Worm (Caenorhabditis elegans) whole organism, L1 larva: Measurements from ENCODE around the gene F35G2.3.
A peak's percentile ranks its signal among the peaks of the same experiment; 100 is the strongest.

Source experiments
- C04F5.9 ChIP-seq: sonication (generic microtip); optimal IDR thresholded peaks from 2 replicates; lab custom pipeline; 2016; ENCODE audit warnings: missing genetic modification characterization, missing compliant biosample characterization
- C34B4.2 ChIP-seq: sonication (generic microtip); optimal IDR thresholded peaks from 2 replicates; lab custom pipeline; 2017; ENCODE audit warnings: mild to moderate bottlenecking, missing genetic modification characterization, missing compliant biosample characterization
- F16B12.6 ChIP-seq: fragments of 150-350 bp; optimal IDR thresholded peaks from 2 replicates; lab custom pipeline; 2014; ENCODE audit warnings: missing biosample characterization, missing genetic modification characterization
- aha-1 ChIP-seq: fragments of 150-350 bp; optimal IDR thresholded peaks from 2 replicates; lab custom pipeline; 2014; ENCODE audit warnings: missing biosample characterization, missing genetic modification characterization
- aly-2 ChIP-seq: fragments of 150-350 bp; optimal IDR thresholded peaks from 2 replicates; lab custom pipeline; 2014; ENCODE audit warnings: missing biosample characterization, missing genetic modification characterization
- ama-1 ChIP-seq: fragments of 150-350 bp; optimal IDR thresholded peaks from 2 replicates; lab custom pipeline; 2014
- blmp-1 ChIP-seq: fragments of 150-350 bp; optimal IDR thresholded peaks from 2 replicates; lab custom pipeline; 2014; ENCODE audit warnings: missing biosample characterization, missing genetic modification characterization
- ceh-63 ChIP-seq: fragments of 200-800 bp; sonication (Bioruptor generic); optimal IDR thresholded peaks from 2 replicates; lab custom pipeline; 2018; ENCODE audit warnings: mild to moderate bottlenecking, missing genetic modification characterization, missing compliant biosample characterization
- ceh-82 ChIP-seq, 3 experiments: fragments of 150-350 bp in 1 of 3; sonication (generic microtip) in 2 of 3; optimal IDR thresholded peaks; 2 replicates each; lab custom pipeline; 2014 to 2017; ENCODE audit warnings: missing biosample characterization in 3 of 3, missing genetic modification characterization in 3 of 3
- ceh-90 ChIP-seq: sonication (generic microtip); optimal IDR thresholded peaks from 2 replicates; lab custom pipeline; 2016; ENCODE audit warnings: missing genetic modification characterization, missing compliant biosample characterization
- ces-1 ChIP-seq: fragments of 150-350 bp; optimal IDR thresholded peaks from 2 replicates; lab custom pipeline; 2014; ENCODE audit warnings: missing biosample characterization, missing genetic modification reagents, missing genetic modification characterization
- dpl-1 ChIP-seq, 3 experiments: fragments of 150-350 bp in 2 of 3; sonication (generic microtip) in 1 of 3; optimal IDR thresholded peaks; 2 replicates each; lab custom pipeline; 2014 to 2017; ENCODE audit warnings: missing biosample characterization in 3 of 3, missing genetic modification characterization in 3 of 3, missing genetic modification reagents in 3 of 3
- dsc-1 ChIP-seq: sonication (generic microtip); optimal IDR thresholded peaks from 2 replicates; lab custom pipeline; 2016; ENCODE audit warnings: mild to moderate bottlenecking, missing genetic modification characterization, missing compliant biosample characterization
- efl-1 ChIP-seq, 4 experiments: fragments of 150-350 bp; optimal IDR thresholded peaks in 3 of 4; peaks in 1 of 4; 1 replicate in 1 of 4; 2 replicates in 3 of 4; lab custom pipeline; 2014; ENCODE audit warnings: missing biosample characterization in 2 of 4, missing genetic modification characterization in 2 of 4, missing genetic modification reagents in 2 of 4
- elt-3 ChIP-seq, 6 experiments: fragments of 150-350 bp in 1 of 6; sonication (generic microtip); optimal IDR thresholded peaks; 2 replicates each; lab custom pipeline; 2017 to 2018; ENCODE audit warnings: missing biosample characterization in 6 of 6, missing genetic modification characterization in 6 of 6, inconsistent platforms in 1 of 6
- fkh-8 ChIP-seq: sonication (generic microtip); optimal IDR thresholded peaks from 2 replicates; lab custom pipeline; 2016; ENCODE audit warnings: mild to moderate bottlenecking, missing genetic modification characterization, missing compliant biosample characterization
- grh-1 ChIP-seq: fragments of 200-800 bp; sonication (Bioruptor generic); IDR thresholded peaks from 2 replicates; pipeline ENCODE4 v1.3.6; 2022; ENCODE audit warnings: missing genetic modification reagents, missing genetic modification characterization, missing compliant biosample characterization
- hpl-2 ChIP-seq: fragments of 150-350 bp; optimal IDR thresholded peaks from 2 replicates; lab custom pipeline; 2014; ENCODE audit warnings: missing biosample characterization, missing genetic modification reagents, missing genetic modification characterization
- irx-1 ChIP-seq: sonication (generic microtip); optimal IDR thresholded peaks from 2 replicates; lab custom pipeline; 2016; ENCODE audit warnings: missing genetic modification characterization, missing compliant biosample characterization
- isw-1 ChIP-seq: fragments of 200-800 bp; sonication (Bioruptor generic); IDR thresholded peaks from 2 replicates; pipeline ENCODE4 v1.3.6; 2022; ENCODE audit warnings: missing genetic modification characterization, missing compliant biosample characterization
- jun-1 ChIP-seq: fragments of 150-350 bp; optimal IDR thresholded peaks from 2 replicates; lab custom pipeline; 2014; ENCODE audit warnings: missing biosample characterization, missing genetic modification reagents, missing genetic modification characterization
- lin-13 ChIP-seq: fragments of 150-350 bp; optimal IDR thresholded peaks from 2 replicates; lab custom pipeline; 2014; ENCODE audit warnings: missing biosample characterization, missing genetic modification reagents, missing genetic modification characterization
- lin-14 ChIP-seq: fragments of 200-800 bp; sonication (Bioruptor generic); optimal IDR thresholded peaks from 2 replicates; lab custom pipeline; 2018; ENCODE audit warnings: mild to moderate bottlenecking, missing genetic modification characterization, moderate library complexity, missing compliant biosample characterization
- lin-15B ChIP-seq: fragments of 150-350 bp; sonication (generic microtip); optimal IDR thresholded peaks from 3 replicates; lab custom pipeline; 2014; ENCODE audit warnings: missing biosample characterization, missing genetic modification characterization
- lin-35 ChIP-seq, 2 experiments: fragments of 150-350 bp; optimal IDR thresholded peaks; 2 replicates each; lab custom pipeline; 2014; ENCODE audit warnings: missing biosample characterization in 2 of 2, missing genetic modification characterization in 2 of 2, missing genetic modification reagents in 2 of 2
- lin-39 ChIP-seq: fragments of 150-350 bp; optimal IDR thresholded peaks from 2 replicates; lab custom pipeline; 2014; ENCODE audit warnings: missing biosample characterization, missing genetic modification reagents, missing genetic modification characterization
- lir-3 ChIP-seq: sonication (generic microtip); optimal IDR thresholded peaks from 2 replicates; lab custom pipeline; 2016; ENCODE audit warnings: mild to moderate bottlenecking, missing genetic modification characterization, moderate library complexity, missing compliant biosample characterization; ENCODE audit not compliant: poor library complexity
- lsy-2 ChIP-seq, 2 experiments: fragments of 150-350 bp; optimal IDR thresholded peaks; 2 replicates each; lab custom pipeline; 2014; ENCODE audit warnings: missing biosample characterization in 2 of 2, missing genetic modification characterization in 2 of 2
- mdl-1 ChIP-seq, 2 experiments: fragments of 150-350 bp; optimal IDR thresholded peaks; 2 replicates each; lab custom pipeline; 2014 to 2017; ENCODE audit warnings: missing biosample characterization in 2 of 2, missing genetic modification characterization in 2 of 2, inconsistent platforms in 1 of 2
- mep-1 ChIP-seq: fragments of 150-350 bp; optimal IDR thresholded peaks from 2 replicates; lab custom pipeline; 2014; ENCODE audit warnings: missing biosample characterization, missing genetic modification characterization
- nhr-11 ChIP-seq: fragments of 150-350 bp; optimal IDR thresholded peaks from 2 replicates; lab custom pipeline; 2014; ENCODE audit warnings: missing biosample characterization, missing genetic modification characterization
- nhr-20 ChIP-seq: sonication (generic microtip); optimal IDR thresholded peaks from 2 replicates; lab custom pipeline; 2016; ENCODE audit warnings: mild to moderate bottlenecking, missing genetic modification characterization, missing compliant biosample characterization
- nhr-237 ChIP-seq: fragments of 150-350 bp; optimal IDR thresholded peaks from 2 replicates; lab custom pipeline; 2014; ENCODE audit warnings: missing biosample characterization, missing genetic modification characterization
- nhr-47 ChIP-seq: sonication (generic microtip); optimal IDR thresholded peaks from 2 replicates; lab custom pipeline; 2016; ENCODE audit warnings: mild to moderate bottlenecking, missing genetic modification characterization, moderate library complexity, missing compliant biosample characterization
- nhr-71 ChIP-seq: sonication (generic microtip); optimal IDR thresholded peaks from 2 replicates; lab custom pipeline; 2016; ENCODE audit warnings: mild to moderate bottlenecking, missing genetic modification characterization, moderate library complexity, missing compliant biosample characterization
- nhr-77 ChIP-seq: fragments of 150-350 bp; optimal IDR thresholded peaks from 2 replicates; lab custom pipeline; 2014; ENCODE audit warnings: missing biosample characterization, missing genetic modification characterization
- nhr-90 ChIP-seq: sonication (generic microtip); optimal IDR thresholded peaks from 2 replicates; lab custom pipeline; 2016; ENCODE audit warnings: mild to moderate bottlenecking, missing genetic modification characterization, missing compliant biosample characterization; ENCODE audit not compliant: poor library complexity
- pqm-1 ChIP-seq: sonication (generic microtip); optimal IDR thresholded peaks from 3 replicates; lab custom pipeline; 2017; ENCODE audit warnings: missing biosample characterization, missing genetic modification characterization
- rnt-1 ChIP-seq: sonication (generic microtip); optimal IDR thresholded peaks from 2 replicates; lab custom pipeline; 2016; ENCODE audit warnings: mild to moderate bottlenecking, missing genetic modification characterization, moderate library complexity, missing compliant biosample characterization
- skn-1 ChIP-seq: fragments of 150-350 bp; optimal IDR thresholded peaks from 2 replicates; lab custom pipeline; 2014; ENCODE audit warnings: missing biosample characterization, missing genetic modification characterization
- snpc-4 ChIP-seq: fragments of 150-350 bp; optimal IDR thresholded peaks from 2 replicates; lab custom pipeline; 2014; ENCODE audit warnings: missing biosample characterization, missing genetic modification characterization
- snu-23 ChIP-seq: sonication (generic microtip); optimal IDR thresholded peaks from 2 replicates; lab custom pipeline; 2016; ENCODE audit warnings: missing genetic modification characterization, missing compliant biosample characterization
- sox-4 ChIP-seq: sonication (generic microtip); optimal IDR thresholded peaks from 2 replicates; lab custom pipeline; 2016; ENCODE audit warnings: missing genetic modification characterization, missing compliant biosample characterization
- swsn-7 ChIP-seq: sonication (generic microtip); optimal IDR thresholded peaks from 2 replicates; lab custom pipeline; 2016; ENCODE audit warnings: missing genetic modification characterization, missing compliant biosample characterization
- tbx-2 ChIP-seq: sonication (generic microtip); optimal IDR thresholded peaks from 2 replicates; lab custom pipeline; 2016; ENCODE audit warnings: missing genetic modification characterization, missing compliant biosample characterization
- tlp-1 ChIP-seq: fragments of 150-350 bp; optimal IDR thresholded peaks from 2 replicates; lab custom pipeline; 2014; ENCODE audit warnings: missing biosample characterization, missing genetic modification characterization
- unc-130 ChIP-seq: fragments of 150-350 bp; optimal IDR thresholded peaks from 2 replicates; lab custom pipeline; 2017; ENCODE audit warnings: missing biosample characterization, missing genetic modification characterization, inconsistent platforms
- unc-30 ChIP-seq: sonication (generic microtip); optimal IDR thresholded peaks from 2 replicates; lab custom pipeline; 2017; ENCODE audit warnings: missing biosample characterization, missing genetic modification characterization
- unc-62 ChIP-seq: fragments of 150-350 bp; optimal IDR thresholded peaks from 2 replicates; lab custom pipeline; 2014; ENCODE audit warnings: missing biosample characterization, missing genetic modification reagents, missing genetic modification characterization
- xbp-1 ChIP-seq: sonication (generic microtip); optimal IDR thresholded peaks from 2 replicates; lab custom pipeline; 2016; ENCODE audit warnings: missing genetic modification characterization, missing compliant biosample characterization
- zag-1 ChIP-seq: fragments of 150-350 bp; optimal IDR thresholded peaks from 2 replicates; lab custom pipeline; 2014; ENCODE audit warnings: missing biosample characterization, missing genetic modification characterization
- zip-4 ChIP-seq: fragments of 200-800 bp; sonication (Bioruptor generic); optimal IDR thresholded peaks from 2 replicates; lab custom pipeline; 2018; ENCODE audit warnings: mild to moderate bottlenecking, missing genetic modification characterization, moderate library complexity, missing compliant biosample characterization

F35G2.3 gene

ce11 chrIV:12208984-12209676 lies at the start of gene F35G2.3, which contains the start of gene marb-1:
Gene F35G2.3 (plus strand): TSS chrIV:12209626.
Gene marb-1 (minus strand): TSS chrIV:12209010.
- TF ChIP-seq snu-23 (GFP tag; lab: Kevin White, UChicago) = peak; percentile 77
- peak; percentile 24 for TF ChIP-seq lin-13 (GFP tag; lab: Kevin White, UChicago)
- peak; percentile 83 to 84 for TF ChIP-seq lsy-2 (tag; optimal IDR thresholded peaks at IDR 0.05; lab: Kevin White, UChicago)
- TF ChIP-seq zag-1 (tag; lab: Kevin White, UChicago) = no peak
- no peak for TF ChIP-seq C34B4.2 (tag; lab: Kevin White, UChicago)
- no peak for TF ChIP-seq ceh-90
- no peak for TF ChIP-seq ceh-63 (GFP tag; lab: Kevin White, UChicago)
- TF ChIP-seq mdl-1 (tag; optimal IDR thresholded peaks at IDR 0.05; lab: Kevin White, UChicago) = no peak
- TF ChIP-seq nhr-20 = peak; percentile 69
- TF ChIP-seq pqm-1 (tag; lab: Kevin White, UChicago) = no peak
- no peak for TF ChIP-seq unc-62 (GFP tag; lab: Kevin White, UChicago)
- TF ChIP-seq nhr-71 (tag; lab: Kevin White, UChicago) = peak; percentile 76
- TF ChIP-seq isw-1 = peak; percentile 60
- no peak for TF ChIP-seq sox-4 (tag; lab: Kevin White, UChicago)
- peak; percentile 68 for TF ChIP-seq lin-39 (tag; lab: Kevin White, UChicago)
- TF ChIP-seq efl-1 (optimal IDR thresholded peaks at IDR 0.05; lab: Kevin White, UChicago) = peak; percentile 63 to 93
- TF ChIP-seq efl-1 (GFP tag; optimal IDR thresholded peaks at IDR 0.05 in 1 of 2; lab: Kevin White, UChicago) = peak; percentile 94 to 99
- TF ChIP-seq nhr-11 = peak; percentile 3
- TF ChIP-seq lin-35 (GFP tag; optimal IDR thresholded peaks at IDR 0.05; lab: Kevin White, UChicago) = peak; percentile 93 to 94
- no peak for TF ChIP-seq grh-1 (GFP tag; lab: Robert Waterston, UW)
- no peak for TF ChIP-seq hpl-2 (GFP tag; lab: Kevin White, UChicago)
- TF ChIP-seq aly-2 = peak; percentile 61
- TF ChIP-seq ces-1 (GFP tag; lab: Kevin White, UChicago) = no peak
- TF ChIP-seq jun-1 (tag; lab: Kevin White, UChicago) = peak; percentile 16
- TF ChIP-seq ama-1 (lab: Kevin White, UChicago) = no peak
- peak; percentile 14 for TF ChIP-seq F16B12.6 (tag; lab: Kevin White, UChicago)
- TF ChIP-seq lin-15B = peak; percentile 69
- TF ChIP-seq tlp-1 (tag; lab: Kevin White, UChicago) = no peak
- TF ChIP-seq dpl-1 (GFP tag; optimal IDR thresholded peaks at IDR 0.05; lab: Kevin White, UChicago) = peak; percentile 89 to 93 (median 92)
- TF ChIP-seq nhr-237 (tag; lab: Kevin White, UChicago) = no peak
- TF ChIP-seq nhr-47 (tag; lab: Kevin White, UChicago) = peak; percentile 76
- peak; percentile 67 for TF ChIP-seq nhr-90 (tag; lab: Kevin White, UChicago)
- no peak for TF ChIP-seq unc-130 (tag; lab: Kevin White, UChicago)
- no peak for TF ChIP-seq fkh-8 (tag; lab: Kevin White, UChicago)
- TF ChIP-seq zip-4 = no peak
- peak; percentile 74 for TF ChIP-seq tbx-2 (tag; lab: Kevin White, UChicago)
- no peak for TF ChIP-seq lir-3 (tag; lab: Kevin White, UChicago)
- no peak for TF ChIP-seq blmp-1 (tag; lab: Kevin White, UChicago)
- TF ChIP-seq irx-1 (tag; lab: Kevin White, UChicago) = peak; percentile 55
- TF ChIP-seq rnt-1 (tag; lab: Kevin White, UChicago) = peak; percentile 62
- TF ChIP-seq ceh-82 (tag; optimal IDR thresholded peaks at IDR 0.05; lab: Kevin White, UChicago) = peak; percentile 18 to 43 (median 21)
- TF ChIP-seq C04F5.9 (tag; lab: Kevin White, UChicago) = peak; percentile 33
- TF ChIP-seq lin-14 (GFP tag; lab: Kevin White, UChicago) = peak; percentile 64
- TF ChIP-seq elt-3 (tag; optimal IDR thresholded peaks at IDR 0.05; lab: Kevin White, UChicago) = peak in 1 of 6 experiments; percentile 21
- TF ChIP-seq aha-1 (tag; lab: Kevin White, UChicago) = no peak
- peak; percentile 65 for TF ChIP-seq swsn-7 (tag; lab: Kevin White, UChicago)
- no peak for TF ChIP-seq nhr-77 (tag; lab: Kevin White, UChicago)
- TF ChIP-seq skn-1 (tag; lab: Kevin White, UChicago) = peak; percentile 62
- peak; percentile 68 for TF ChIP-seq xbp-1 (tag; lab: Kevin White, UChicago)
- peak; percentile 12 for TF ChIP-seq snpc-4 (tag; lab: Kevin White, UChicago)
- peak; percentile 63 for TF ChIP-seq dsc-1 (tag; lab: Kevin White, UChicago)
- no peak for TF ChIP-seq unc-30 (tag; lab: Kevin White, UChicago)
- peak; percentile 14 for TF ChIP-seq mep-1 (tag; lab: Kevin White, UChicago)
